Fruit fly (Drosophila melanogaster) whole organism, embryonic: ENCODE measurements around the gene CG13081.
A peak's percentile ranks its signal among the peaks of the same experiment; 100 is the strongest.

Experiments used
- Antp ChIP-seq: fragments of 200-800 bp; sonication (Bioruptor generic); optimal IDR thresholded peaks from 3 replicates; lab custom pipeline; 2016; ENCODE audit warnings: missing biosample characterization, missing genetic modification characterization
- CG10431 ChIP-seq: fragments of 200-800 bp; sonication (Bioruptor generic); optimal IDR thresholded peaks from 3 replicates; lab custom pipeline; 2018; ENCODE audit warnings: missing biosample characterization, mild to moderate bottlenecking, missing genetic modification characterization
- CG10543 ChIP-seq: fragments of 200-800 bp; sonication (Bioruptor generic); optimal IDR thresholded peaks from 3 replicates; lab custom pipeline; 2017; ENCODE audit warnings: missing biosample characterization, mild to moderate bottlenecking, missing genetic modification characterization, moderate library complexity
- CG12299 ChIP-seq: fragments of 200-800 bp; sonication (Bioruptor generic); optimal IDR thresholded peaks from 2 replicates; lab custom pipeline; 2018; ENCODE audit warnings: missing biosample characterization, mild to moderate bottlenecking, missing genetic modification characterization
- CG14050 ChIP-seq: fragments of 200-800 bp; sonication (Bioruptor generic); IDR thresholded peaks from 3 replicates; pipeline ENCODE4 v1.3.6; 2022; ENCODE audit warnings: missing biosample characterization, missing genetic modification characterization
- CG14710 ChIP-seq: fragments of 200-800 bp; sonication (Bioruptor generic); optimal IDR thresholded peaks from 3 replicates; lab custom pipeline; 2019; ENCODE audit warnings: missing biosample characterization, mild to moderate bottlenecking, missing genetic modification characterization, moderate library complexity
- CG15011 ChIP-seq: fragments of 200-800 bp; sonication (Bioruptor generic); optimal IDR thresholded peaks from 3 replicates; lab custom pipeline; 2018; ENCODE audit warnings: missing biosample characterization, mild to moderate bottlenecking, missing genetic modification characterization
- CG15269 ChIP-seq: fragments of 200-800 bp; sonication (Bioruptor generic); optimal IDR thresholded peaks from 2 replicates; lab custom pipeline; 2018; ENCODE audit warnings: missing biosample characterization, mild to moderate bottlenecking, missing genetic modification characterization, moderate library complexity
- CG15479 ChIP-seq: fragments of 200-800 bp; sonication (Bioruptor generic); optimal IDR thresholded peaks from 3 replicates; lab custom pipeline; 2019; ENCODE audit warnings: missing biosample characterization, mild to moderate bottlenecking, missing genetic modification characterization, moderate library complexity
- CG17612 ChIP-seq: fragments of 200-800 bp; sonication (Bioruptor generic); IDR thresholded peaks from 2 replicates; pipeline ENCODE4 v1.3.6; 2022; ENCODE audit warnings: missing biosample characterization, missing genetic modification characterization
- CG1792 ChIP-seq: fragments of 200-800 bp; sonication (Bioruptor generic); optimal IDR thresholded peaks from 2 replicates; lab custom pipeline; 2016; ENCODE audit warnings: missing biosample characterization, missing genetic modification characterization
- CG18476 ChIP-seq: fragments of 200-800 bp; sonication (Bioruptor generic); optimal IDR thresholded peaks from 2 replicates; lab custom pipeline; 2016; ENCODE audit warnings: missing biosample characterization, mild to moderate bottlenecking, missing genetic modification characterization
- CG3281 ChIP-seq: fragments of 200-800 bp; sonication (Bioruptor generic); optimal IDR thresholded peaks from 3 replicates; lab custom pipeline; 2017; ENCODE audit warnings: missing biosample characterization, mild to moderate bottlenecking, missing genetic modification characterization
- CG34422 ChIP-seq: fragments of 200-800 bp; sonication (Bioruptor generic); IDR thresholded peaks from 3 replicates; pipeline ENCODE4 v1.3.6; 2022; ENCODE audit warnings: missing biosample characterization, missing genetic modification characterization
- CG4360 ChIP-seq: fragments of 200-800 bp; sonication (Bioruptor generic); IDR thresholded peaks from 2 replicates; pipeline ENCODE4 v1.3.6; 2022; ENCODE audit warnings: missing biosample characterization, missing genetic modification characterization
- CG4707 ChIP-seq: fragments of 200-800 bp; sonication (Bioruptor generic); optimal IDR thresholded peaks from 2 replicates; lab custom pipeline; 2018; ENCODE audit warnings: missing biosample characterization, mild to moderate bottlenecking, missing genetic modification characterization, moderate library complexity
- CG6813 ChIP-seq: fragments of 200-800 bp; sonication (Bioruptor generic); optimal IDR thresholded peaks from 2 replicates; lab custom pipeline; 2017; ENCODE audit warnings: missing biosample characterization, missing genetic modification characterization, mild to moderate bottlenecking, moderate library complexity, missing genetic modification reagents
- CG9215 ChIP-seq: fragments of 200-800 bp; sonication (Bioruptor generic); IDR thresholded peaks from 2 replicates; pipeline ENCODE4 v1.3.6; 2022; ENCODE audit warnings: missing biosample characterization, missing genetic modification characterization
- CG9817 ChIP-seq: fragments of 200-800 bp; sonication (Bioruptor generic); optimal IDR thresholded peaks from 2 replicates; lab custom pipeline; 2018; ENCODE audit warnings: missing biosample characterization, mild to moderate bottlenecking, missing genetic modification characterization, moderate library complexity
- Dek ChIP-seq: fragments of 200-800 bp; sonication (Bioruptor generic); optimal IDR thresholded peaks from 3 replicates; lab custom pipeline; 2019; ENCODE audit warnings: missing biosample characterization, mild to moderate bottlenecking, missing genetic modification characterization, moderate library complexity
- Dll ChIP-seq: fragments of 200-800 bp; sonication (Bioruptor generic); IDR thresholded peaks from 4 replicates; pipeline ENCODE4 v1.3.6; 2022; ENCODE audit warnings: missing biosample characterization, missing genetic modification characterization; ENCODE audit not compliant: partially characterized antibody
- E2f2 ChIP-seq: fragments of 200-800 bp; sonication (Bioruptor generic); IDR thresholded peaks from 2 replicates; pipeline ENCODE4 v1.3.6; 2022; ENCODE audit warnings: missing biosample characterization, missing genetic modification characterization
- Ets97D ChIP-seq: fragments of 200-800 bp; sonication (Bioruptor generic); optimal IDR thresholded peaks from 3 replicates; lab custom pipeline; 2016; ENCODE audit warnings: missing biosample characterization, missing genetic modification characterization
- Fer1 ChIP-seq: fragments of 200-800 bp; sonication (Bioruptor generic); optimal IDR thresholded peaks from 2 replicates; lab custom pipeline; 2017; ENCODE audit warnings: missing biosample characterization, mild to moderate bottlenecking, missing genetic modification characterization
- Hmr ChIP-seq: fragments of 200-800 bp; sonication (Bioruptor generic); optimal IDR thresholded peaks from 3 replicates; lab custom pipeline; 2017; ENCODE audit warnings: mild to moderate bottlenecking, missing biosample characterization, missing genetic modification reagents, missing genetic modification characterization
- Lim3 ChIP-seq: fragments of 200-800 bp; sonication (Bioruptor generic); IDR thresholded peaks from 2 replicates; pipeline ENCODE4 v1.3.6; 2022; ENCODE audit warnings: missing biosample characterization, missing genetic modification characterization
- Lpt ChIP-seq: fragments of >200 bp; optimal IDR thresholded peaks from 2 replicates; lab custom pipeline; 2018; ENCODE audit warnings: missing biosample characterization, missing genetic modification characterization
- MBD-R2 ChIP-seq: fragments of 200-800 bp; sonication (Bioruptor generic); IDR thresholded peaks from 2 replicates; pipeline ENCODE4 v1.3.6; 2022; ENCODE audit warnings: missing biosample characterization, missing genetic modification characterization
- Pdp1 ChIP-seq, 2 experiments: fragments of 200-800 bp; sonication (Bioruptor generic); optimal IDR thresholded peaks; 3 replicates each; lab custom pipeline; 2016; ENCODE audit warnings: missing biosample characterization in 2 of 2, missing genetic modification characterization in 2 of 2, mild to moderate bottlenecking in 1 of 2, moderate library complexity in 1 of 2
- Side ChIP-seq: fragments of 200-800 bp; sonication (Bioruptor generic); optimal IDR thresholded peaks from 2 replicates; lab custom pipeline; 2016; ENCODE audit warnings: missing biosample characterization, missing genetic modification characterization
- Spps ChIP-seq: fragments of 200-800 bp; sonication (Bioruptor generic); optimal IDR thresholded peaks from 2 replicates; lab custom pipeline; 2018; ENCODE audit warnings: missing biosample characterization, mild to moderate bottlenecking, missing genetic modification characterization
- bcd ChIP-seq: fragments of 200-800 bp; sonication (Bioruptor generic); optimal IDR thresholded peaks from 2 replicates; lab custom pipeline; 2017; ENCODE audit warnings: missing biosample characterization, mild to moderate bottlenecking, missing genetic modification characterization
- ci ChIP-seq: fragments of 200-800 bp; sonication (Bioruptor generic); IDR thresholded peaks from 3 replicates; pipeline ENCODE4 v1.3.6; 2022; ENCODE audit warnings: missing biosample characterization, missing genetic modification characterization
- dm ChIP-seq: fragments of 200-800 bp; sonication (Bioruptor generic); optimal IDR thresholded peaks from 3 replicates; lab custom pipeline; 2016; ENCODE audit warnings: missing biosample characterization, missing genetic modification characterization
- dmrt99B ChIP-seq: fragments of 200-800 bp; sonication (Bioruptor generic); optimal IDR thresholded peaks from 2 replicates; lab custom pipeline; 2018; ENCODE audit warnings: missing biosample characterization, mild to moderate bottlenecking, missing genetic modification characterization, moderate library complexity
- ewg ChIP-seq: fragments of 200-800 bp; sonication (Bioruptor generic); optimal IDR thresholded peaks from 3 replicates; lab custom pipeline; 2017; ENCODE audit warnings: mild to moderate bottlenecking, missing biosample characterization, missing genetic modification reagents, missing genetic modification characterization
- fd64A ChIP-seq: fragments of 200-800 bp; sonication (Bioruptor generic); optimal IDR thresholded peaks from 3 replicates; lab custom pipeline; 2018; ENCODE audit warnings: missing biosample characterization, mild to moderate bottlenecking, missing genetic modification characterization
- ftz-f1 ChIP-seq: fragments of 200-800 bp; sonication (Bioruptor generic); optimal IDR thresholded peaks from 2 replicates; lab custom pipeline; 2016; ENCODE audit warnings: missing biosample characterization, missing genetic modification characterization
- gem ChIP-seq: fragments of 200-800 bp; sonication (Bioruptor generic); optimal IDR thresholded peaks from 2 replicates; lab custom pipeline; 2019; ENCODE audit warnings: missing biosample characterization, mild to moderate bottlenecking, missing genetic modification characterization, moderate library complexity
- gfzf ChIP-seq: fragments of 200-800 bp; sonication (Bioruptor generic); optimal IDR thresholded peaks from 2 replicates; lab custom pipeline; 2016; ENCODE audit warnings: missing biosample characterization, mild to moderate bottlenecking, missing genetic modification characterization, moderate library complexity
- kah ChIP-seq: fragments of 200-800 bp; sonication (Bioruptor generic); optimal IDR thresholded peaks from 2 replicates; lab custom pipeline; 2018; ENCODE audit warnings: missing biosample characterization, mild to moderate bottlenecking, missing genetic modification characterization
- lmd ChIP-seq: fragments of 200-800 bp; sonication (Bioruptor generic); IDR thresholded peaks from 2 replicates; pipeline ENCODE4 v1.3.6; 2022; ENCODE audit warnings: missing biosample characterization, missing genetic modification characterization
- lov ChIP-seq, 2 experiments: fragments of 200-800 bp in 1 of 2; fragments of >200 bp in 1 of 2; sonication (Bioruptor generic) in 1 of 2; IDR thresholded peaks in 1 of 2; optimal IDR thresholded peaks in 1 of 2; 2 replicates in 1 of 2; 3 replicates in 1 of 2; pipeline versions ENCODE4 v1.3.6 to Lab custom; 2017 to 2022; ENCODE audit warnings: missing biosample characterization in 1 of 2, missing genetic modification characterization in 1 of 2
- mld ChIP-seq: fragments of 200-800 bp; sonication (Bioruptor generic); IDR thresholded peaks from 3 replicates; pipeline ENCODE4 v1.3.6; 2022; ENCODE audit warnings: missing biosample characterization, missing genetic modification characterization; ENCODE audit not compliant: partially characterized antibody
- nau ChIP-seq: fragments of 200-800 bp; sonication (Bioruptor generic); optimal IDR thresholded peaks from 3 replicates; lab custom pipeline; 2017; ENCODE audit warnings: missing biosample characterization, mild to moderate bottlenecking, missing genetic modification characterization, missing genetic modification reagents
- rib ChIP-seq: fragments of 200-800 bp; sonication (Bioruptor generic); IDR thresholded peaks from 2 replicates; pipeline ENCODE4 v1.3.6; 2022; ENCODE audit warnings: missing biosample characterization, missing genetic modification characterization
- salm ChIP-seq: fragments of 200-800 bp; sonication (Bioruptor generic); optimal IDR thresholded peaks from 2 replicates; lab custom pipeline; 2018; ENCODE audit warnings: missing biosample characterization, mild to moderate bottlenecking, missing genetic modification characterization
- sob ChIP-seq: fragments of 200-800 bp; sonication (Bioruptor generic); IDR thresholded peaks from 2 replicates; pipeline ENCODE4 v1.3.6; 2022; ENCODE audit warnings: missing biosample characterization, missing genetic modification characterization
- trem ChIP-seq: fragments of 200-800 bp; optimal IDR thresholded peaks from 3 replicates; lab custom pipeline; 2019; ENCODE audit warnings: missing biosample characterization, mild to moderate bottlenecking, missing genetic modification characterization, moderate library complexity
- zen ChIP-seq: fragments of 200-800 bp; sonication (Bioruptor generic); optimal IDR thresholded peaks from 3 replicates; lab custom pipeline; 2018; ENCODE audit warnings: missing biosample characterization, mild to moderate bottlenecking, missing genetic modification characterization, moderate library complexity
- zfh1 ChIP-seq: fragments of 200-800 bp; sonication (Bioruptor generic); IDR thresholded peaks from 3 replicates; pipeline ENCODE4 v1.3.6; 2022; ENCODE audit warnings: missing biosample characterization, missing genetic modification characterization

The CG13081 gene

DNA sequence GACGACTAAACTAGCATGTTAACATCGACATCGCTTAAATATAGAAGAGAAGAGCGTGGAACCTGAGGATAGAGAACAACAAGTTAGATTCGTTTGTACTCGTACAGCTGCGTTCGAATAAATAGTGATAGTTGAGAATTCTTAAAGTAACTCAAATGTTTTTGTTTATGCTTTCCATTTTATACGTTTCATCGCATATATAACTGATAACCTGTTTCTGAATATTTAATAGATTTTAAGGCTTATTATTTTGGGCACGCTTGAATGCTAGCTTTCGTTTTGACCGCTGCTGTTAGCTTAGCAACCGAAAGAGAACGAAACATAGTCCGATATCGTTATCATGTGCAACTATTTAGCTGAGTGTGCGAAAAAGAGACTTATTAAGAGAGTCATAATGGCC lies 12.1 kb upstream of the CG13081 start (continued):
- peak; percentile 98 for TF ChIP-seq Dek (tag; lab: Kevin White, UChicago)
- TF ChIP-seq nau: no peak
- peak; percentile 97 for TF ChIP-seq gem (tag; lab: Kevin White, UChicago)
- peak; percentile 95 for TF ChIP-seq CG9215 (GFP tag; lab: Robert Waterston, UW)
- TF ChIP-seq Fer1 (GFP tag; lab: Kevin White, UChicago): peak; percentile 98
- TF ChIP-seq CG4707: peak; percentile 58
- peak; percentile 95 for TF ChIP-seq CG6813 (GFP tag; lab: Kevin White, UChicago)
- TF ChIP-seq CG15011 (GFP tag; lab: Kevin White, UChicago): peak; percentile 97
- TF ChIP-seq salm: peak; percentile 89
- TF ChIP-seq kah: peak; percentile 73
- TF ChIP-seq Lim3 (GFP tag; lab: Robert Waterston, UW): peak; percentile 79
- TF ChIP-seq lov (optimal IDR thresholded peaks at IDR 0.05; lab: Kevin White, UChicago): no peak
- TF ChIP-seq lov (GFP tag; IDR thresholded peaks at IDR 0.05; lab: Robert Waterston, UW): peak; percentile 80; the same call in 2 of the 3 replicates
- peak; percentile 93 for TF ChIP-seq dmrt99B (tag; lab: Kevin White, UChicago)
- TF ChIP-seq CG14050: peak; percentile 94
- TF ChIP-seq CG15269 (tag; lab: Kevin White, UChicago): peak; percentile 98
- peak; percentile 76 for TF ChIP-seq CG10543 (GFP tag; lab: Kevin White, UChicago)
- peak; percentile 93 for TF ChIP-seq CG1792 (GFP tag; lab: Kevin White, UChicago)
- TF ChIP-seq fd64A (GFP tag; lab: Kevin White, UChicago): peak; percentile 53
- TF ChIP-seq CG34422: peak; percentile 96
- no peak for TF ChIP-seq Lpt (GFP tag; lab: Kevin White, UChicago)
- peak; percentile 95 for TF ChIP-seq CG12299
- TF ChIP-seq zen (tag; lab: Kevin White, UChicago): peak; percentile 78
- TF ChIP-seq mld (GFP tag; lab: Robert Waterston, UW): no peak
- peak; percentile 96 for TF ChIP-seq ci (GFP tag; lab: Robert Waterston, UW)
- peak; percentile 94 for TF ChIP-seq Side (GFP tag; lab: Kevin White, UChicago)
- peak; percentile 93 for TF ChIP-seq zfh1 (GFP tag; lab: Robert Waterston, UW)
- TF ChIP-seq CG3281: peak; percentile 98
- TF ChIP-seq CG4360 (GFP tag; lab: Robert Waterston, UW): 0 out of 2 replicates have a peak, but pooled peaks have one; percentile 31
- peak; percentile 90 for TF ChIP-seq CG17612 (GFP tag; lab: Robert Waterston, UW)
- TF ChIP-seq lmd (GFP tag; lab: Robert Waterston, UW): peak; percentile 96
- peak; percentile 84 for TF ChIP-seq Ets97D
- TF ChIP-seq dm (GFP tag; lab: Kevin White, UChicago): peak; percentile 85
- TF ChIP-seq rib (GFP tag; lab: Robert Waterston, UW): peak; percentile 98
- peak; percentile 91 for TF ChIP-seq CG18476 (GFP tag; lab: Kevin White, UChicago)
- TF ChIP-seq CG14710 (tag; lab: Kevin White, UChicago): peak; percentile 57
- TF ChIP-seq CG9817 (tag; lab: Kevin White, UChicago): peak; percentile 95
- peak; percentile 99 for TF ChIP-seq Hmr (GFP tag; lab: Kevin White, UChicago)
- peak; percentile 15 for TF ChIP-seq CG10431
- peak; percentile 87 for TF ChIP-seq Antp (GFP tag; lab: Kevin White, UChicago)
- TF ChIP-seq, all 482 proteins: peak for 417

- TF ChIP-seq Spps (no peak), Pdp1 (GFP tag; optimal IDR thresholded peaks at IDR 0.05; lab: Kevin White, UChicago) (peak in 1 of 2 experiments; percentile 44), CG15479 (no peak), gfzf (peak; percentile 7), Dll (GFP tag; lab: Robert Waterston, UW) (peak; percentile 45; the same call in 2 of the 4 replicates), trem (tag; lab: Kevin White, UChicago) (peak; percentile 3), sob (GFP tag; lab: Robert Waterston, UW) (peak; percentile 5; the same call in 1 of the 2 replicates), bcd (GFP tag; lab: Kevin White, UChicago) (no peak), MBD-R2 (GFP tag; lab: Robert Waterston, UW) (peak; percentile 83), E2f2 (GFP tag; lab: Robert Waterston, UW) (0 out of 2 replicates have a peak, but pooled peaks have one; percentile 12), ewg (GFP tag; lab: Kevin White, UChicago) (peak; percentile 33), Fer1 (GFP tag; lab: Kevin White, UChicago) (peak; percentile 2), ftz-f1 (GFP tag; lab: Kevin White, UChicago) (no peak)
Measured at dm6 chr2L:19530092-19530491, 10.3 kb upstream of the CG13081 start, which contains the start of gene CG10165. Gene CG10165, minus strand, starts transcription at chr2L:19530305.
